Fruit fly (Drosophila melanogaster) whole organism, embryonic: Measurements from ENCODE around the gene CG5191.

Experiments
- Ada2b ChIP-seq: fragments of 200-800 bp; sonication (Bioruptor generic); IDR thresholded peaks from 2 replicates; pipeline ENCODE4 v1.3.6; 2022; ENCODE audit warnings: missing biosample characterization, missing genetic modification characterization
- CG10565 ChIP-seq: fragments of 200-800 bp; sonication (Bioruptor generic); optimal IDR thresholded peaks from 3 replicates; lab custom pipeline; 2016; ENCODE audit warnings: missing biosample characterization, mild to moderate bottlenecking, missing genetic modification characterization
- CG12155 ChIP-seq: fragments of 200-800 bp; sonication (Bioruptor generic); optimal IDR thresholded peaks from 3 replicates; lab custom pipeline; 2016; ENCODE audit warnings: missing biosample characterization, missing genetic modification characterization
- CG12299 ChIP-seq: fragments of 200-800 bp; sonication (Bioruptor generic); optimal IDR thresholded peaks from 2 replicates; lab custom pipeline; 2018; ENCODE audit warnings: missing biosample characterization, mild to moderate bottlenecking, missing genetic modification characterization
- CG13296 ChIP-seq: fragments of 200-800 bp; sonication (Bioruptor generic); optimal IDR thresholded peaks from 3 replicates; lab custom pipeline; 2018; ENCODE audit warnings: missing biosample characterization, mild to moderate bottlenecking, missing genetic modification characterization
- CG13775 ChIP-seq: fragments of 200-800 bp; sonication (Bioruptor generic); optimal IDR thresholded peaks from 3 replicates; lab custom pipeline; 2017; ENCODE audit warnings: missing biosample characterization, mild to moderate bottlenecking, missing genetic modification characterization
- CG14050 ChIP-seq: fragments of 200-800 bp; sonication (Bioruptor generic); IDR thresholded peaks from 3 replicates; pipeline ENCODE4 v1.3.6; 2022; ENCODE audit warnings: missing biosample characterization, missing genetic modification characterization
- CG15601 ChIP-seq: fragments of 200-800 bp; sonication (Bioruptor generic); optimal IDR thresholded peaks from 3 replicates; lab custom pipeline; 2019; ENCODE audit warnings: missing biosample characterization, mild to moderate bottlenecking, missing genetic modification characterization, moderate library complexity
- CG15696 ChIP-seq: fragments of 200-800 bp; sonication (Bioruptor generic); optimal IDR thresholded peaks from 2 replicates; lab custom pipeline; 2019; ENCODE audit warnings: missing biosample characterization, mild to moderate bottlenecking, missing genetic modification characterization, moderate library complexity
- CG1602 ChIP-seq: fragments of 200-800 bp; sonication (Bioruptor generic); optimal IDR thresholded peaks from 3 replicates; lab custom pipeline; 2016; ENCODE audit warnings: missing biosample characterization, missing genetic modification characterization
- CG18599 ChIP-seq: fragments of 200-800 bp; sonication (Bioruptor generic); optimal IDR thresholded peaks from 3 replicates; lab custom pipeline; 2017; ENCODE audit warnings: missing biosample characterization, missing genetic modification characterization, mild to moderate bottlenecking, moderate library complexity, missing genetic modification reagents
- CG18764 ChIP-seq: fragments of 200-800 bp; sonication (Bioruptor generic); optimal IDR thresholded peaks from 3 replicates; lab custom pipeline; 2016; ENCODE audit warnings: missing biosample characterization, missing genetic modification characterization
- CG2129 ChIP-seq: fragments of 200-800 bp; sonication (Bioruptor generic); IDR thresholded peaks from 2 replicates; pipeline ENCODE4 v1.3.6; 2022; ENCODE audit warnings: missing biosample characterization, missing genetic modification characterization; ENCODE audit not compliant: partially characterized antibody
- CG31365 ChIP-seq: fragments of 200-800 bp; sonication (Bioruptor generic); optimal IDR thresholded peaks from 2 replicates; lab custom pipeline; 2018; ENCODE audit warnings: missing biosample characterization, mild to moderate bottlenecking, missing genetic modification characterization
- CG33557 ChIP-seq: fragments of 200-800 bp; sonication (Bioruptor generic); optimal IDR thresholded peaks from 2 replicates; lab custom pipeline; 2019; ENCODE audit warnings: missing biosample characterization, mild to moderate bottlenecking, missing genetic modification characterization, moderate library complexity
- CG3838 ChIP-seq: fragments of 200-800 bp; sonication (Bioruptor generic); optimal IDR thresholded peaks from 3 replicates; lab custom pipeline; 2016; ENCODE audit warnings: missing biosample characterization, missing genetic modification characterization
- CG4820 ChIP-seq: fragments of 200-800 bp; sonication (Bioruptor generic); optimal IDR thresholded peaks from 3 replicates; lab custom pipeline; 2016; ENCODE audit warnings: missing biosample characterization, missing genetic modification characterization
- CG7786 ChIP-seq: fragments of 200-800 bp; sonication (Bioruptor generic); optimal IDR thresholded peaks from 2 replicates; lab custom pipeline; 2016; ENCODE audit warnings: missing biosample characterization, missing genetic modification characterization
- CG8944 ChIP-seq: fragments of 200-800 bp; sonication (Bioruptor generic); optimal IDR thresholded peaks from 3 replicates; lab custom pipeline; 2016; ENCODE audit warnings: missing biosample characterization, missing genetic modification characterization
- CHES-1-like ChIP-seq: fragments of 200-800 bp; sonication (Bioruptor generic); optimal IDR thresholded peaks from 2 replicates; lab custom pipeline; 2016; ENCODE audit warnings: missing biosample characterization, missing genetic modification characterization
- CoRest ChIP-seq: fragments of 200-800 bp; sonication (Bioruptor generic); optimal IDR thresholded peaks from 3 replicates; lab custom pipeline; 2018; ENCODE audit warnings: missing biosample characterization, mild to moderate bottlenecking, missing genetic modification characterization, moderate library complexity
- HLH3B ChIP-seq: fragments of 200-800 bp; sonication (Bioruptor generic); IDR thresholded peaks from 2 replicates; pipeline ENCODE4 v1.3.6; 2022; ENCODE audit warnings: missing biosample characterization, missing genetic modification characterization
- HmgZ ChIP-seq: fragments of 200-800 bp; sonication (Bioruptor generic); optimal IDR thresholded peaks from 2 replicates; lab custom pipeline; 2018; ENCODE audit warnings: missing biosample characterization, mild to moderate bottlenecking, missing genetic modification characterization
- Hr78 ChIP-seq, 2 experiments: fragments of 200-800 bp in 1 of 2; fragments of >200 bp in 1 of 2; sonication (Bioruptor generic) in 1 of 2; optimal IDR thresholded peaks; 2 replicates each; lab custom pipeline; 2017 to 2019; ENCODE audit warnings: missing biosample characterization in 2 of 2, missing genetic modification characterization in 2 of 2, mild to moderate bottlenecking in 1 of 2, moderate library complexity in 1 of 2
- MBD-R2 ChIP-seq: fragments of 200-800 bp; sonication (Bioruptor generic); IDR thresholded peaks from 2 replicates; pipeline ENCODE4 v1.3.6; 2022; ENCODE audit warnings: missing biosample characterization, missing genetic modification characterization
- Max ChIP-seq: fragments of 200-800 bp; sonication (Bioruptor generic); optimal IDR thresholded peaks from 2 replicates; lab custom pipeline; 2016; ENCODE audit warnings: missing biosample characterization, mild to moderate bottlenecking, missing genetic modification characterization
- Mrtf ChIP-seq: fragments of 200-800 bp; sonication (Bioruptor generic); IDR thresholded peaks from 3 replicates; pipeline ENCODE4 v1.3.6; 2022; ENCODE audit warnings: missing biosample characterization, missing genetic modification characterization
- NFAT ChIP-seq: fragments of 200-800 bp; sonication (Bioruptor generic); IDR thresholded peaks from 2 replicates; pipeline ENCODE4 v1.3.6; 2022; ENCODE audit warnings: missing biosample characterization, missing genetic modification characterization
- Oli ChIP-seq: fragments of 200-800 bp; sonication (Bioruptor generic); optimal IDR thresholded peaks from 2 replicates; lab custom pipeline; 2018; ENCODE audit warnings: missing biosample characterization, mild to moderate bottlenecking, missing genetic modification characterization, moderate library complexity
- Taf1 ChIP-seq: fragments of 200-800 bp; sonication (Bioruptor generic); IDR thresholded peaks from 2 replicates; pipeline ENCODE4 v1.3.6; 2022; ENCODE audit warnings: missing biosample characterization, missing genetic modification characterization
- Trl ChIP-seq, 3 experiments: fragments of >200 bp in 2 of 3; fragments of 200-800 bp in 1 of 3; sonication (Bioruptor generic) in 1 of 3; optimal IDR thresholded peaks; 2 replicates in 1 of 3; 3 replicates in 2 of 3; lab custom pipeline; 2016 to 2017; ENCODE audit warnings: missing biosample characterization in 1 of 3, missing genetic modification characterization in 1 of 3
- Vsx1 ChIP-seq: fragments of 200-800 bp; sonication (Bioruptor generic); optimal IDR thresholded peaks from 2 replicates; lab custom pipeline; 2017; ENCODE audit warnings: missing biosample characterization, mild to moderate bottlenecking, missing genetic modification characterization, missing genetic modification reagents
- al ChIP-seq: fragments of 200-800 bp; sonication (Bioruptor generic); IDR thresholded peaks from 2 replicates; pipeline ENCODE4 v1.3.6; 2022; ENCODE audit warnings: missing biosample characterization, missing genetic modification characterization
- ase ChIP-seq: fragments of 200-800 bp; sonication (Bioruptor generic); IDR thresholded peaks from 3 replicates; pipeline ENCODE4 v1.3.6; 2022; ENCODE audit warnings: missing biosample characterization, missing genetic modification characterization
- danr ChIP-seq: fragments of 200-800 bp; sonication (Bioruptor generic); IDR thresholded peaks from 2 replicates; pipeline ENCODE4 v1.3.6; 2022; ENCODE audit warnings: missing biosample characterization, missing genetic modification characterization
- fru ChIP-seq: fragments of >200 bp; optimal IDR thresholded peaks from 2 replicates; lab custom pipeline; 2017
- gce ChIP-seq: fragments of 200-800 bp; sonication (Bioruptor generic); IDR thresholded peaks from 3 replicates; pipeline ENCODE4 v1.3.6; 2022; ENCODE audit warnings: missing biosample characterization, missing genetic modification characterization
- her ChIP-seq: fragments of 200-800 bp; sonication (Bioruptor generic); optimal IDR thresholded peaks from 2 replicates; lab custom pipeline; 2016; ENCODE audit warnings: missing biosample characterization, missing genetic modification characterization
- ken ChIP-seq: fragments of 200-800 bp; sonication (Bioruptor generic); IDR thresholded peaks from 3 replicates; pipeline ENCODE4 v1.3.6; 2022; ENCODE audit warnings: missing biosample characterization, missing genetic modification characterization
- kni ChIP-seq: fragments of 200-800 bp; sonication (Bioruptor generic); optimal IDR thresholded peaks from 3 replicates; lab custom pipeline; 2017; ENCODE audit warnings: mild to moderate bottlenecking, missing biosample characterization, missing genetic modification reagents, missing genetic modification characterization
- odd ChIP-seq: fragments of 200-800 bp; sonication (Bioruptor generic); optimal IDR thresholded peaks from 2 replicates; lab custom pipeline; 2017; ENCODE audit warnings: missing biosample characterization, mild to moderate bottlenecking, missing genetic modification characterization
- org-1 ChIP-seq: fragments of 200-800 bp; sonication (Bioruptor generic); optimal IDR thresholded peaks from 2 replicates; lab custom pipeline; 2017; ENCODE audit warnings: missing biosample characterization, missing genetic modification characterization
- psq ChIP-seq: fragments of 200-800 bp; sonication (Bioruptor generic); optimal IDR thresholded peaks from 2 replicates; lab custom pipeline; 2017; ENCODE audit warnings: missing biosample characterization, missing genetic modification characterization
- pum ChIP-seq: fragments of 200-800 bp; sonication (Bioruptor generic); optimal IDR thresholded peaks from 2 replicates; lab custom pipeline; 2016; ENCODE audit warnings: missing biosample characterization, missing genetic modification characterization
- sim ChIP-seq: fragments of 200-800 bp; sonication (Bioruptor generic); IDR thresholded peaks from 2 replicates; pipeline ENCODE4 v1.3.6; 2022; ENCODE audit warnings: missing biosample characterization, missing genetic modification characterization
- slbo ChIP-seq: fragments of 200-800 bp; sonication (Bioruptor generic); IDR thresholded peaks from 2 replicates; pipeline ENCODE4 v1.3.6; 2022; ENCODE audit warnings: missing biosample characterization, missing genetic modification characterization
- sqz ChIP-seq: fragments of 200-800 bp; sonication (Bioruptor generic); optimal IDR thresholded peaks from 3 replicates; lab custom pipeline; 2018; ENCODE audit warnings: missing biosample characterization, mild to moderate bottlenecking, missing genetic modification characterization
- sr ChIP-seq: fragments of 200-800 bp; sonication (Bioruptor generic); IDR thresholded peaks from 3 replicates; pipeline ENCODE4 v1.3.6; 2022; ENCODE audit warnings: missing biosample characterization, missing genetic modification characterization
- ttk ChIP-seq: fragments of 200-800 bp; sonication (Bioruptor generic); IDR thresholded peaks from 2 replicates; pipeline ENCODE4 v2.1.2; 2022; ENCODE audit warnings: missing biosample characterization, missing genetic modification characterization
- unpg ChIP-seq: fragments of 200-800 bp; sonication (Bioruptor generic); optimal IDR thresholded peaks from 3 replicates; lab custom pipeline; 2018; ENCODE audit warnings: missing biosample characterization, mild to moderate bottlenecking, missing genetic modification characterization, moderate library complexity
- vvl ChIP-seq: fragments of 200-800 bp; sonication (Bioruptor generic); IDR thresholded peaks from 2 replicates; pipeline ENCODE4 v1.3.6; 2022; ENCODE audit warnings: missing biosample characterization, missing genetic modification characterization
- zen ChIP-seq: fragments of 200-800 bp; sonication (Bioruptor generic); optimal IDR thresholded peaks from 3 replicates; lab custom pipeline; 2018; ENCODE audit warnings: missing biosample characterization, mild to moderate bottlenecking, missing genetic modification characterization, moderate library complexity

The CG5191 gene

DNA sequence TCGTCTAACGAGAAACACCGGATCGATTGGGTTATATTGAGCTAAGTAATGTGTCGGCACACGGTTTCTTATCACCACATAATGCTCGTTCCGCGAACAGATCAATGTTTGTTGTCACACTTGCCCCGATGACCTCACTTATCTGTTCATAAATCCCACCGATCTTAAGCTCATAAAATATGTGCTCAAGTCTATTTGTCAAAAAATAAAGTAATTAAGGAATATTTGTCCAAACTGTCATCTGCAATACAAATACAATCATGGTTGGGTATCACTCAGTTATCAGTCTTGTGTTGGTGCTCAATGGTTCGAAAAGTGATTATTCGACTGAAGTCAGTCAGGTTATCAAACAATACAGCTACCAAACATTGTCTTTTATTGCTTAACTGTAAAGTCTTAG, 12.4 kb upstream of the CG5191 start (continued):
- TF ChIP-seq sqz (GFP tag; lab: Kevin White, UChicago): no peak
- TF ChIP-seq CG10565 (GFP tag; lab: Kevin White, UChicago): no peak
- TF ChIP-seq slbo: no peak
- TF ChIP-seq NFAT (GFP tag; lab: Robert Waterston, UW): no peak
- no peak for TF ChIP-seq ase
- no peak for TF ChIP-seq CHES-1-like (GFP tag; lab: Kevin White, UChicago)
- TF ChIP-seq HmgZ (tag; lab: Kevin White, UChicago): no peak
- no peak for TF ChIP-seq CG4820 (GFP tag; lab: Kevin White, UChicago)
- peak in 1 of 2 experiments; percentile 77 for TF ChIP-seq Hr78 (GFP tag; optimal IDR thresholded peaks at IDR 0.05; lab: Kevin White, UChicago)
- TF ChIP-seq fru (lab: Kevin White, UChicago): no peak
- TF ChIP-seq zen: no peak
- TF ChIP-seq al (GFP tag; lab: Robert Waterston, UW): no peak
- TF ChIP-seq sr (GFP tag; lab: Robert Waterston, UW): no peak
- no peak for TF ChIP-seq Trl (optimal IDR thresholded peaks at IDR 0.05; lab: Kevin White, UChicago)
- TF ChIP-seq Trl (GFP tag; optimal IDR thresholded peaks at IDR 0.05; lab: Kevin White, UChicago): no peak
- no peak for TF ChIP-seq sim (GFP tag; lab: Robert Waterston, UW)
- no peak for TF ChIP-seq CG7786
- no peak for TF ChIP-seq danr (GFP tag; lab: Robert Waterston, UW)
- TF ChIP-seq Oli (tag; lab: Kevin White, UChicago): no peak
- TF ChIP-seq CG15601 (tag; lab: Kevin White, UChicago): peak; percentile 6
- TF ChIP-seq vvl: no peak
- no peak for TF ChIP-seq Mrtf (GFP tag; lab: Robert Waterston, UW)
- TF ChIP-seq kni: peak; percentile 27
- TF ChIP-seq CG12299: no peak
- no peak for TF ChIP-seq pum (GFP tag; lab: Kevin White, UChicago)
- peak; percentile 32 for TF ChIP-seq CG33557
- TF ChIP-seq unpg: no peak
- TF ChIP-seq gce: no peak
- peak; percentile 76 for TF ChIP-seq CG15696
- no peak for TF ChIP-seq MBD-R2 (GFP tag; lab: Robert Waterston, UW)
- TF ChIP-seq psq (GFP tag; lab: Kevin White, UChicago): no peak
- no peak for TF ChIP-seq CG13775 (GFP tag; lab: Kevin White, UChicago)
- TF ChIP-seq CG3838 (GFP tag; lab: Kevin White, UChicago): no peak
- TF ChIP-seq Max (GFP tag; lab: Kevin White, UChicago): peak; percentile 8
- no peak for TF ChIP-seq CG8944 (GFP tag; lab: Kevin White, UChicago)
- peak; percentile 54 for TF ChIP-seq odd
- no peak for TF ChIP-seq CG2129 (GFP tag; lab: Robert Waterston, UW)
- no peak for TF ChIP-seq CG18599
- no peak for TF ChIP-seq ken (GFP tag; lab: Robert Waterston, UW)
- no peak for TF ChIP-seq her (GFP tag; lab: Kevin White, UChicago)
- no peak for TF ChIP-seq Ada2b (GFP tag; lab: Robert Waterston, UW)
- TF ChIP-seq org-1 (GFP tag; lab: Kevin White, UChicago): peak; percentile 10
- no peak for TF ChIP-seq CG31365
- TF ChIP-seq CoRest (tag; lab: Kevin White, UChicago): no peak
- no peak for TF ChIP-seq CG12155
- TF ChIP-seq Taf1 (GFP tag; lab: Robert Waterston, UW): no peak
- TF ChIP-seq CG1602 (GFP tag; lab: Kevin White, UChicago): no peak
- no peak for TF ChIP-seq ttk
- no peak for TF ChIP-seq CG13296 (GFP tag; lab: Kevin White, UChicago)
- no peak for TF ChIP-seq CG14050
- TF ChIP-seq CG18764 (GFP tag; lab: Kevin White, UChicago): no peak
- TF ChIP-seq HLH3B (GFP tag; lab: Robert Waterston, UW): no peak
- no peak for TF ChIP-seq Vsx1 (GFP tag; lab: Kevin White, UChicago)
